Fruit fly (Drosophila melanogaster) whole organism, embryonic: Measurements from ENCODE around the gene Glys.

Experiments used
- CG11504 ChIP-seq: fragments of 200-800 bp; sonication (Bioruptor generic); optimal IDR thresholded peaks from 3 replicates; lab custom pipeline; 2019; ENCODE audit warnings: missing biosample characterization, mild to moderate bottlenecking, missing genetic modification characterization, moderate library complexity
- CG11560 ChIP-seq: fragments of 200-800 bp; sonication (Bioruptor generic); IDR thresholded peaks from 3 replicates; pipeline ENCODE4 v1.3.6; 2022; ENCODE audit warnings: missing biosample characterization, missing genetic modification characterization
- CG14710 ChIP-seq: fragments of 200-800 bp; sonication (Bioruptor generic); optimal IDR thresholded peaks from 3 replicates; lab custom pipeline; 2019; ENCODE audit warnings: missing biosample characterization, mild to moderate bottlenecking, missing genetic modification characterization, moderate library complexity
- CG15696 ChIP-seq: fragments of 200-800 bp; sonication (Bioruptor generic); optimal IDR thresholded peaks from 2 replicates; lab custom pipeline; 2019; ENCODE audit warnings: missing biosample characterization, mild to moderate bottlenecking, missing genetic modification characterization, moderate library complexity
- CG1602 ChIP-seq: fragments of 200-800 bp; sonication (Bioruptor generic); optimal IDR thresholded peaks from 3 replicates; lab custom pipeline; 2016; ENCODE audit warnings: missing biosample characterization, missing genetic modification characterization
- CG16813 ChIP-seq: fragments of 200-800 bp; sonication (Bioruptor generic); IDR thresholded peaks from 3 replicates; pipeline ENCODE4 v1.3.6; 2022; ENCODE audit warnings: missing biosample characterization, missing genetic modification characterization; ENCODE audit not compliant: partially characterized antibody
- CG17912 ChIP-seq: fragments of 200-800 bp; sonication (Bioruptor generic); optimal IDR thresholded peaks from 2 replicates; lab custom pipeline; 2018; ENCODE audit warnings: missing biosample characterization, mild to moderate bottlenecking, missing genetic modification characterization
- CG32772 ChIP-seq: fragments of 200-800 bp; sonication (Bioruptor generic); IDR thresholded peaks from 2 replicates; pipeline ENCODE4 v1.3.6; 2022; ENCODE audit warnings: missing biosample characterization, missing genetic modification characterization
- CG4328 ChIP-seq: fragments of 200-800 bp; sonication (Bioruptor generic); optimal IDR thresholded peaks from 3 replicates; lab custom pipeline; 2017; ENCODE audit warnings: missing biosample characterization, missing genetic modification reagents, missing genetic modification characterization
- CG4360 ChIP-seq: fragments of 200-800 bp; sonication (Bioruptor generic); IDR thresholded peaks from 2 replicates; pipeline ENCODE4 v1.3.6; 2022; ENCODE audit warnings: missing biosample characterization, missing genetic modification characterization
- CG4854 ChIP-seq: fragments of 200-800 bp; sonication (Bioruptor generic); optimal IDR thresholded peaks from 2 replicates; lab custom pipeline; 2016; ENCODE audit warnings: missing biosample characterization, missing genetic modification characterization, inconsistent platforms
- CG8765 ChIP-seq: fragments of 200-800 bp; sonication (Bioruptor generic); IDR thresholded peaks from 2 replicates; pipeline ENCODE4 v1.3.6; 2022; ENCODE audit warnings: missing biosample characterization, missing genetic modification characterization
- CG8924 ChIP-seq: fragments of 200-800 bp; optimal IDR thresholded peaks from 3 replicates; lab custom pipeline; 2019; ENCODE audit warnings: missing biosample characterization, mild to moderate bottlenecking, missing genetic modification characterization, moderate library complexity
- CG9215 ChIP-seq: fragments of 200-800 bp; sonication (Bioruptor generic); IDR thresholded peaks from 2 replicates; pipeline ENCODE4 v1.3.6; 2022; ENCODE audit warnings: missing biosample characterization, missing genetic modification characterization
- Dref ChIP-seq: fragments of 200-800 bp; sonication (Bioruptor generic); IDR thresholded peaks from 2 replicates; pipeline ENCODE4 v1.3.6; 2022; ENCODE audit warnings: missing biosample characterization, missing genetic modification characterization
- Ets65A ChIP-seq: fragments of 200-800 bp; sonication (Bioruptor generic); peaks from one replicate; lab custom pipeline; 2016; ENCODE audit warnings: missing biosample characterization, missing genetic modification characterization
- Fer1 ChIP-seq: fragments of 200-800 bp; sonication (Bioruptor generic); optimal IDR thresholded peaks from 2 replicates; lab custom pipeline; 2017; ENCODE audit warnings: missing biosample characterization, mild to moderate bottlenecking, missing genetic modification characterization
- Fer3 ChIP-seq: fragments of 200-800 bp; sonication (Bioruptor generic); optimal IDR thresholded peaks from 2 replicates; lab custom pipeline; 2018; ENCODE audit warnings: missing biosample characterization, mild to moderate bottlenecking, missing genetic modification characterization, moderate library complexity
- HHEX ChIP-seq: fragments of 200-800 bp; sonication (Bioruptor generic); optimal IDR thresholded peaks from 3 replicates; lab custom pipeline; 2017; ENCODE audit warnings: missing biosample characterization, mild to moderate bottlenecking, missing genetic modification characterization, missing genetic modification reagents
- NK7.1 ChIP-seq: fragments of 200-800 bp; sonication (Bioruptor generic); optimal IDR thresholded peaks from 3 replicates; lab custom pipeline; 2016; ENCODE audit warnings: missing biosample characterization, missing genetic modification characterization
- Oli ChIP-seq: fragments of 200-800 bp; sonication (Bioruptor generic); optimal IDR thresholded peaks from 2 replicates; lab custom pipeline; 2018; ENCODE audit warnings: missing biosample characterization, mild to moderate bottlenecking, missing genetic modification characterization, moderate library complexity
- Pdp1 ChIP-seq, 2 experiments: fragments of 200-800 bp; sonication (Bioruptor generic); optimal IDR thresholded peaks; 3 replicates each; lab custom pipeline; 2016; ENCODE audit warnings: missing biosample characterization in 2 of 2, missing genetic modification characterization in 2 of 2, mild to moderate bottlenecking in 1 of 2, moderate library complexity in 1 of 2
- Xbp1 ChIP-seq: fragments of 200-800 bp; sonication (Bioruptor generic); optimal IDR thresholded peaks from 3 replicates; lab custom pipeline; 2016; ENCODE audit warnings: missing biosample characterization, mild to moderate bottlenecking, missing genetic modification characterization
- abd-A ChIP-seq: fragments of 200-800 bp; sonication (Bioruptor generic); optimal IDR thresholded peaks from 3 replicates; lab custom pipeline; 2019; ENCODE audit warnings: missing biosample characterization, mild to moderate bottlenecking, missing genetic modification characterization, moderate library complexity
- chinmo ChIP-seq: fragments of 200-800 bp; sonication (Bioruptor generic); IDR thresholded peaks from 4 replicates; pipeline ENCODE4 v1.3.6; 2022; ENCODE audit warnings: missing biosample characterization, missing genetic modification characterization; ENCODE audit not compliant: partially characterized antibody
- chm ChIP-seq: fragments of 200-800 bp; sonication (Bioruptor generic); IDR thresholded peaks from 2 replicates; pipeline ENCODE4 v1.3.6; 2022; ENCODE audit warnings: missing biosample characterization, missing genetic modification characterization
- dm ChIP-seq: fragments of 200-800 bp; sonication (Bioruptor generic); optimal IDR thresholded peaks from 3 replicates; lab custom pipeline; 2016; ENCODE audit warnings: missing biosample characterization, missing genetic modification characterization
- fd64A ChIP-seq: fragments of 200-800 bp; sonication (Bioruptor generic); optimal IDR thresholded peaks from 3 replicates; lab custom pipeline; 2018; ENCODE audit warnings: missing biosample characterization, mild to moderate bottlenecking, missing genetic modification characterization
- gsb ChIP-seq: fragments of 200-800 bp; sonication (Bioruptor generic); IDR thresholded peaks from 2 replicates; pipeline ENCODE4 v1.3.6; 2022; ENCODE audit warnings: missing biosample characterization, missing genetic modification characterization
- mirr ChIP-seq: fragments of 200-800 bp; sonication (Bioruptor generic); optimal IDR thresholded peaks from 3 replicates; lab custom pipeline; 2018; ENCODE audit warnings: missing biosample characterization, mild to moderate bottlenecking, missing genetic modification characterization
- oc ChIP-seq: fragments of 200-800 bp; sonication (Bioruptor generic); optimal IDR thresholded peaks from 2 replicates; lab custom pipeline; 2018; ENCODE audit warnings: missing biosample characterization, mild to moderate bottlenecking, missing genetic modification characterization, moderate library complexity
- sc ChIP-seq, 3 experiments: fragments of >200 bp in 2 of 3; fragments of 200-800 bp in 1 of 3; sonication (Bioruptor generic) in 1 of 3; optimal IDR thresholded peaks; 2 replicates in 2 of 3; 3 replicates in 1 of 3; lab custom pipeline; 2017; ENCODE audit warnings: mild to moderate bottlenecking in 1 of 3, missing biosample characterization in 1 of 3, missing genetic modification characterization in 1 of 3, missing genetic modification reagents in 1 of 3
- sd ChIP-seq: fragments of 200-800 bp; sonication (Bioruptor generic); optimal IDR thresholded peaks from 3 replicates; lab custom pipeline; 2018; ENCODE audit warnings: missing biosample characterization, mild to moderate bottlenecking, missing genetic modification characterization, moderate library complexity
- sr ChIP-seq: fragments of 200-800 bp; sonication (Bioruptor generic); IDR thresholded peaks from 3 replicates; pipeline ENCODE4 v1.3.6; 2022; ENCODE audit warnings: missing biosample characterization, missing genetic modification characterization
- unc-4 ChIP-seq: fragments of 200-800 bp; sonication (Bioruptor generic); IDR thresholded peaks from 2 replicates; pipeline ENCODE4 v1.3.6; 2022; ENCODE audit warnings: missing biosample characterization, missing genetic modification characterization; ENCODE audit not compliant: partially characterized antibody
- wek ChIP-seq: fragments of 200-800 bp; sonication (Bioruptor generic); optimal IDR thresholded peaks from 3 replicates; lab custom pipeline; 2018; ENCODE audit warnings: missing biosample characterization, mild to moderate bottlenecking, missing genetic modification characterization, moderate library complexity

Gene Glys

dm6 chr3R:15125796-15126195, 21.5 kb downstream of the Glys start:
- TF ChIP-seq oc (tag; lab: Kevin White, UChicago), result peak; percentile 83
- 0 out of 2 replicates have a peak, but pooled peaks have one; percentile 14 for TF ChIP-seq CG4360 (GFP tag; lab: Robert Waterston, UW)
- no peak for TF ChIP-seq NK7.1 (GFP tag; lab: Kevin White, UChicago)
- TF ChIP-seq Xbp1 (GFP tag; lab: Kevin White, UChicago), result no peak
- no peak for TF ChIP-seq sc (optimal IDR thresholded peaks at IDR 0.05; lab: Kevin White, UChicago)
- TF ChIP-seq sc (GFP tag; optimal IDR thresholded peaks at IDR 0.05; lab: Kevin White, UChicago), result no peak
- TF ChIP-seq CG9215 (GFP tag; lab: Robert Waterston, UW), result no peak
- TF ChIP-seq wek (GFP tag; lab: Kevin White, UChicago), result no peak
- TF ChIP-seq CG15696 (tag; lab: Kevin White, UChicago), result no peak
- no peak for TF ChIP-seq CG16813 (GFP tag; lab: Robert Waterston, UW)
- no peak for TF ChIP-seq CG1602 (GFP tag; lab: Kevin White, UChicago)
- peak; percentile 21; the same call in 1 of the 2 replicates for TF ChIP-seq gsb (GFP tag; lab: Robert Waterston, UW)
- TF ChIP-seq Ets65A (GFP tag; lab: Kevin White, UChicago), result peak; percentile 61
- no peak for TF ChIP-seq CG11504 (tag; lab: Kevin White, UChicago)

- TF ChIP-seq HHEX (no peak), CG8924 (tag; lab: Kevin White, UChicago) (no peak), CG11560 (tag; lab: Robert Waterston, UW) (no peak), unc-4 (GFP tag; lab: Robert Waterston, UW) (no peak), mirr (GFP tag; lab: Kevin White, UChicago) (no peak), abd-A (tag; lab: Kevin White, UChicago) (peak; percentile 36), Pdp1 (GFP tag; optimal IDR thresholded peaks at IDR 0.05; lab: Kevin White, UChicago) (peak in 1 of 2 experiments; percentile 15), chinmo (GFP tag; lab: Robert Waterston, UW) (0 out of 4 replicates have a peak, but pooled peaks have one; percentile 41), CG17912 (GFP tag; lab: Kevin White, UChicago) (no peak), CG32772 (GFP tag; lab: Robert Waterston, UW) (peak; percentile 54), CG11504 (tag; lab: Kevin White, UChicago) (no peak), CG4328 (GFP tag; lab: Kevin White, UChicago) (peak; percentile 43), sd (tag; lab: Kevin White, UChicago) (peak; percentile 81), fd64A (GFP tag; lab: Kevin White, UChicago) (no peak), CG4854 (no peak), dm (GFP tag; lab: Kevin White, UChicago) (no peak), chm (GFP tag; lab: Robert Waterston, UW) (no peak), Dref (GFP tag; lab: Robert Waterston, UW) (no peak), Fer1 (GFP tag; lab: Kevin White, UChicago) (no peak), Oli (tag; lab: Kevin White, UChicago) (no peak), Fer3 (no peak), sr (peak; percentile 99), CG8765 (no peak), CG14710 (tag; lab: Kevin White, UChicago) (no peak)
- TF ChIP-seq, all 482 proteins: peak for 7
These were observed 22.8 kb downstream of the Glys start for dm6 chr3R:15124559-15124958.
